Worm (Caenorhabditis elegans): ENCODE results near the gene pat-3.

Gene pat-3

ce11 chrIII:3954828-3955227 lies 40.9 kb upstream of the pat-3 start:
- TF ChIP-seq ztf-4 (tag; optimal IDR thresholded peaks at IDR 0.05) (peak; percentile 20), egl-27 (tag; optimal IDR thresholded peaks at IDR 0.05) (no peak), unc-55 (GFP tag; optimal IDR thresholded peaks at IDR 0.05) (peak; percentile 71)

DNA sequence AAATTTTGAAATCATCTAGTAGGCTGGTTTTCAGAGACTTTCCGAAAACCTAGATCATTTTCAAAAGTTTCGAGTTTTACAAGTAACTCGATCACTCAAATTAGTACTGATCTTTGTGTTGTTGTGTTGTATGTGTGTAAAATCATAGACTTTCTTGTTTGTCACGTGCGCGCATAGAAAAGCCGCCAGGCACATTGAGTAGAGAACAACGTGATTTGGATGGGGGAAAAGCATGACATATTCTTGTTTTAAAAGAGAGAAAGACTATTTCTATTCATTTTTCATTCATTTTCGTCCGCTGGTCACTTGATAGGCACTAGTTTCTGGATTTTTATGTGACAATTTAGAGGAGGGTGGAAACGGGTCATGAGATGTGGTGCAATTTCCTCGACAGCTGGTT lies 40.3 kb upstream of the pat-3 start:
- TF ChIP-seq elt-1 (tag; optimal IDR thresholded peaks at IDR 0.05) = no peak
- TF ChIP-seq unc-55 (GFP tag; optimal IDR thresholded peaks at IDR 0.05) = peak; percentile 27
- TF ChIP-seq egl-27 (tag; optimal IDR thresholded peaks at IDR 0.05) = no peak
- TF ChIP-seq nhr-12 (tag; optimal IDR thresholded peaks at IDR 0.05) = no peak
- peak; percentile 61 for TF ChIP-seq C34F6.9 (tag; optimal IDR thresholded peaks at IDR 0.05)
- TF ChIP-seq sma-9 (GFP tag; optimal IDR thresholded peaks at IDR 0.05) = peak; percentile 78
- TF ChIP-seq sma-9 (tag; optimal IDR thresholded peaks at IDR 0.05) = no peak
- TF ChIP-seq skn-1 (tag; optimal IDR thresholded peaks at IDR 0.05) = no peak
- TF ChIP-seq sem-4 (tag; optimal IDR thresholded peaks at IDR 0.05) = peak; percentile 60
- TF ChIP-seq nhr-129 (tag; optimal IDR thresholded peaks at IDR 0.05) = peak; percentile 81
- peak; percentile 33 for TF ChIP-seq nhr-21 (tag; optimal IDR thresholded peaks at IDR 0.05)
- no peak for TF ChIP-seq peb-1 (tag; optimal IDR thresholded peaks at IDR 0.05)
- TF ChIP-seq nhr-25 (tag; optimal IDR thresholded peaks at IDR 0.05) = peak; percentile 46
- TF ChIP-seq blmp-1 (tag; optimal IDR thresholded peaks at IDR 0.05; ENCODE audit: insufficient read depth) = peak; percentile 3
- peak in 1 of 2 experiments; percentile 76 for TF ChIP-seq lsy-2 (tag; optimal IDR thresholded peaks at IDR 0.05)
- peak; percentile 66 to 69 for TF ChIP-seq mdl-1 (tag; optimal IDR thresholded peaks at IDR 0.05)
- no peak for TF ChIP-seq dmd-4 (tag; optimal IDR thresholded peaks at IDR 0.05)
- TF ChIP-seq mab-5 (tag; optimal IDR thresholded peaks at IDR 0.05) = peak; percentile 7

- TF ChIP-seq fos-1 (tag; optimal IDR thresholded peaks at IDR 0.05) = peak; percentile 23
- TF ChIP-seq gmeb-1 (tag; optimal IDR thresholded peaks at IDR 0.05) = no peak
- no peak for TF ChIP-seq unc-39 (tag; optimal IDR thresholded peaks at IDR 0.05)
- TF ChIP-seq ceh-16 (tag; optimal IDR thresholded peaks at IDR 0.05) = peak; percentile 72
- peak; percentile 61 for TF ChIP-seq Y55F3AM.14 (GFP tag; optimal IDR thresholded peaks at IDR 0.05)
- no peak for TF ChIP-seq nhr-77 (tag; optimal IDR thresholded peaks at IDR 0.05)
- TF ChIP-seq ztf-1 (GFP tag; conservative IDR thresholded peaks at IDR 0.05) = no peak
- no peak for TF ChIP-seq ztf-4 (tag; optimal IDR thresholded peaks at IDR 0.05)
- TF ChIP-seq sem-4 (tag; optimal IDR thresholded peaks at IDR 0.05) = peak; percentile 85
- TF ChIP-seq nhr-237 (tag; optimal IDR thresholded peaks at IDR 0.05) = no peak
- TF ChIP-seq unc-55 (GFP tag; optimal IDR thresholded peaks at IDR 0.05) = peak; percentile 40
- no peak for TF ChIP-seq nhr-11 (tag; optimal IDR thresholded peaks at IDR 0.05)
- no peak for TF ChIP-seq aly-2 (tag; optimal IDR thresholded peaks at IDR 0.05)
- no peak for TF ChIP-seq dmd-4 (tag; optimal IDR thresholded peaks at IDR 0.05)
- TF ChIP-seq F13H6.1 (tag; optimal IDR thresholded peaks at IDR 0.05) = peak; percentile 66
- TF ChIP-seq skn-1 (tag; optimal IDR thresholded peaks at IDR 0.05) = no peak
- peak; percentile 12 for TF ChIP-seq blmp-1 (tag; optimal IDR thresholded peaks at IDR 0.05; ENCODE audit: insufficient read depth)
- TF ChIP-seq C34F6.9 (tag; optimal IDR thresholded peaks at IDR 0.05) = peak; percentile 72
- TF ChIP-seq snpc-4 (tag; optimal IDR thresholded peaks at IDR 0.05) = no peak
- TF ChIP-seq ZK546.5 (tag; optimal IDR thresholded peaks at IDR 0.05) = no peak
- TF ChIP-seq zag-1 (tag; optimal IDR thresholded peaks at IDR 0.05) = no peak
- no peak for TF ChIP-seq nhr-10 (tag; optimal IDR thresholded peaks at IDR 0.05)
- peak; percentile 79 for TF ChIP-seq nhr-25 (tag; optimal IDR thresholded peaks at IDR 0.05)
- no peak for TF ChIP-seq lin-39 (tag; optimal IDR thresholded peaks at IDR 0.05)
- peak; percentile 2 for TF ChIP-seq lin-13 (GFP tag; optimal IDR thresholded peaks at IDR 0.05)
- TF ChIP-seq elt-1 (tag; optimal IDR thresholded peaks at IDR 0.05) = no peak
- TF ChIP-seq lsy-2 (tag; optimal IDR thresholded peaks at IDR 0.05) = peak in 1 of 2 experiments; percentile 69
- peak; percentile 38 for TF ChIP-seq mab-5 (tag; optimal IDR thresholded peaks at IDR 0.05)
- TF ChIP-seq nhr-12 (tag; optimal IDR thresholded peaks at IDR 0.05) = no peak
- TF ChIP-seq sma-9 (GFP tag; optimal IDR thresholded peaks at IDR 0.05) = peak; percentile 89
- no peak for TF ChIP-seq sma-9 (tag; optimal IDR thresholded peaks at IDR 0.05)
- TF ChIP-seq ceh-82 (tag; optimal IDR thresholded peaks at IDR 0.05) = no peak
- TF ChIP-seq R02D3.7 (tag; optimal IDR thresholded peaks at IDR 0.05) = no peak
- no peak for TF ChIP-seq unc-62 (GFP tag; optimal IDR thresholded peaks at IDR 0.05)
- peak; percentile 18 for TF ChIP-seq lin-11 (tag; optimal IDR thresholded peaks at IDR 0.05)
- TF ChIP-seq nhr-21 (tag; optimal IDR thresholded peaks at IDR 0.05) = peak; percentile 72
- TF ChIP-seq ztf-11 (tag; optimal IDR thresholded peaks at IDR 0.05) = no peak
- peak; percentile 85 for TF ChIP-seq nhr-129 (tag; optimal IDR thresholded peaks at IDR 0.05)
- TF ChIP-seq peb-1 (tag; optimal IDR thresholded peaks at IDR 0.05) = no peak
- TF ChIP-seq mdl-1 (tag; optimal IDR thresholded peaks at IDR 0.05) = peak in 1 of 2 experiments; percentile 63
- TF ChIP-seq elt-3 (tag; optimal IDR thresholded peaks at IDR 0.05) = no peak
- peak; percentile 47 for TF ChIP-seq nhr-6 (tag; optimal IDR thresholded peaks at IDR 0.05)
- no peak for TF ChIP-seq nhr-23 (tag; optimal IDR thresholded peaks at IDR 0.05)
- no peak for TF ChIP-seq alr-1 (tag; optimal IDR thresholded peaks at IDR 0.05)
- peak; percentile 30 for TF ChIP-seq sma-3 (GFP tag; optimal IDR thresholded peaks at IDR 0.05)
- TF ChIP-seq egl-27 (tag; optimal IDR thresholded peaks at IDR 0.05) = peak; percentile 51
- TF ChIP-seq mbf-1 (tag; optimal IDR thresholded peaks at IDR 0.05) = no peak
- TF ChIP-seq ama-1 (optimal IDR thresholded peaks at IDR 0.05) = peak; percentile 3
Observed at ce11 chrIII:3953235-3953634, 39.3 kb upstream of the pat-3 start.

Measured in whole organism, L2 larva.